Worm (Caenorhabditis elegans): ENCODE measurements around the gene Y47D7A.3.

ce11 chrV:4416710-4417109, 6.0 kb downstream of the Y47D7A.3 start, which contains the start of gene Y47D7A.18:
- no peak for TF ChIP-seq him-1 (tag; optimal IDR thresholded peaks at IDR 0.05)
- TF ChIP-seq dao-5 (tag; optimal IDR thresholded peaks at IDR 0.05), result no peak
- TF ChIP-seq W03F9.2 (tag; optimal IDR thresholded peaks at IDR 0.05), result no peak
